Fruit fly (Drosophila melanogaster) whole organism: ENCODE data around the gene dpr14.

Source experiments
- CG8478 ChIP-seq: fragments of >200 bp; optimal IDR thresholded peaks from 2 replicates; lab custom pipeline; 2018; ENCODE audit warnings: inconsistent platforms
- Dll ChIP-seq: fragments of >200 bp; optimal IDR thresholded peaks from 2 replicates; lab custom pipeline; 2017
- EcR ChIP-seq, 2 experiments: fragments of >200 bp; optimal IDR thresholded peaks; 2 replicates each; lab custom pipeline; 2017; ENCODE audit warnings: missing biosample characterization in 2 of 2, missing genetic modification characterization in 2 of 2, missing genetic modification reagents in 2 of 2
- pan ChIP-seq: fragments of >200 bp; optimal IDR thresholded peaks from 2 replicates; lab custom pipeline; 2017
- psq ChIP-seq: fragments of >200 bp; optimal IDR thresholded peaks from 2 replicates; lab custom pipeline; 2017

DNA sequence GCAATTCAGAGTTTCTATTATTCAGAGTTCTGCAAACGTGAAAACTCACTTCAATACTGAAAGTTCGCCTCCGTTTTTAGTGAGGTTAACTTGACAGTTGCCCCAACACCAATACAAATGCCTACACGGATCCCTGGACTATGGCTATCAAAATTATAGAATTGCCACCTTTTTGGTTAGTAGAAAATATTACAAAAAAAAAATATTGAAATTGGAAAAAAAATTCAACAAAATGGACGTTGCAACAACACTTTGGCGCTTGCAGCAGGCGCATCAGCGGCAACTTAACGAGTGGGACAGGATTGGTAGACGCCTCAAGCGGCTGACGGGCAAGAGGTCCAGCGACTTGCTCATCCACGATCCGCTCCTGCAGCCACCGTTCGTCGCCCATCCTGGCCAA is 47.8 kb upstream of the dpr14 start, which contains the start of the genes CG15332 and CG15330:
- TF ChIP-seq pan (lab: Kevin White, UChicago) (no peak), CG8478 (lab: Kevin White, UChicago) (no peak), psq (lab: Kevin White, UChicago) (no peak), Dll (lab: Kevin White, UChicago) (no peak), EcR (GFP tag; optimal IDR thresholded peaks at IDR 0.05; lab: Kevin White, UChicago) (no peak)
